Fruit fly (Drosophila melanogaster): ENCODE measurements around the gene Tom.

DNA sequence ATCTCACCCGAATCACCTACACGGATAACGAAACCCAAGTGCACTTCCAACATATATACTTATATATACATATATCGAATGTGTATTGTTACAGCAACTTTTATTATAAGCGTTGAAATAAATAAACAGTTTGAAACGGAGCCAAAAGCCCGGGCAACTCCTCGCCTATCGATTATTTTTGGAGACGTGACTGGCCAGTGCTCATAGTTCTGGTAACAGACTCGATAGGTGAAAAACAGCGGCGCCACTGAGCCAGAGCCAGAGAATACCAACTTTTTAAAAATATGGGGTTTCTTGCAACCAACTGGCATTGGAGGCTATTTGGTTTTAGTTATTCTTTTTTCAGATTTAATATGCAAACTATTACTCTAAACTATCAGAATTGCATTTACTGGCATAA lies 26.4 kb upstream of the Tom start:
- TF ChIP-seq CG8478 (optimal IDR thresholded peaks at IDR 0.05): no peak
- no peak for TF ChIP-seq EcR (GFP tag; optimal IDR thresholded peaks at IDR 0.05)
- no peak for TF ChIP-seq psq (optimal IDR thresholded peaks at IDR 0.05)
- no peak for TF ChIP-seq usp (GFP tag; optimal IDR thresholded peaks at IDR 0.05)

Measured in whole organism.